Worm (Caenorhabditis elegans): ENCODE measurements around the gene aexr-3.

aexr-3 gene

ce11 chrX:8925443-8925842 is 35.5 kb downstream of the aexr-3 start:
- TF ChIP-seq M03D4.4 (tag; optimal IDR thresholded peaks at IDR 0.05), result peak; percentile 20
- no peak for TF ChIP-seq elt-3 (tag; optimal IDR thresholded peaks at IDR 0.05)
- TF ChIP-seq drap-1 (GFP tag; optimal IDR thresholded peaks at IDR 0.05), result no peak
- TF ChIP-seq mep-1 (tag; optimal IDR thresholded peaks at IDR 0.05), result no peak
- no peak for TF ChIP-seq nhr-76 (tag; optimal IDR thresholded peaks at IDR 0.05)
- no peak for TF ChIP-seq blmp-1 (tag; optimal IDR thresholded peaks at IDR 0.05)
- TF ChIP-seq nhr-28 (tag; optimal IDR thresholded peaks at IDR 0.05), result no peak
- no peak for TF ChIP-seq sptf-1 (tag; optimal IDR thresholded peaks at IDR 0.05)
- no peak for TF ChIP-seq nhr-2 (tag; optimal IDR thresholded peaks at IDR 0.05)
- no peak for TF ChIP-seq snpc-4 (tag; optimal IDR thresholded peaks at IDR 0.05)
- TF ChIP-seq cnd-1 (tag; optimal IDR thresholded peaks at IDR 0.05), result peak; percentile 24
- TF ChIP-seq mab-5 (tag; optimal IDR thresholded peaks at IDR 0.05), result no peak
- TF ChIP-seq lsy-2 (tag; optimal IDR thresholded peaks at IDR 0.05), result no peak
- TF ChIP-seq nhr-237 (tag; optimal IDR thresholded peaks at IDR 0.05), result no peak
- peak; percentile 23 for TF ChIP-seq bed-3 (GFP tag; optimal IDR thresholded peaks at IDR 0.05)
- TF ChIP-seq ceh-39 (tag; optimal IDR thresholded peaks at IDR 0.05), result no peak
- TF ChIP-seq elt-1 (tag; optimal IDR thresholded peaks at IDR 0.05; ENCODE audit: borderline replicate concordance, insufficient read depth), result no peak
- TF ChIP-seq tbx-8 (GFP tag; optimal IDR thresholded peaks at IDR 0.05), result no peak
- no peak for TF ChIP-seq sem-2 (GFP tag; optimal IDR thresholded peaks at IDR 0.05)
- TF ChIP-seq ceh-83 (GFP tag; optimal IDR thresholded peaks at IDR 0.05), result peak; percentile 76
- peak; percentile 50 for TF ChIP-seq ceh-43 (GFP tag; optimal IDR thresholded peaks at IDR 0.05)
- no peak for TF ChIP-seq unc-62 (GFP tag; optimal IDR thresholded peaks at IDR 0.05)
- TF ChIP-seq ham-2 (GFP tag; optimal IDR thresholded peaks at IDR 0.05), result peak; percentile 25

DNA sequence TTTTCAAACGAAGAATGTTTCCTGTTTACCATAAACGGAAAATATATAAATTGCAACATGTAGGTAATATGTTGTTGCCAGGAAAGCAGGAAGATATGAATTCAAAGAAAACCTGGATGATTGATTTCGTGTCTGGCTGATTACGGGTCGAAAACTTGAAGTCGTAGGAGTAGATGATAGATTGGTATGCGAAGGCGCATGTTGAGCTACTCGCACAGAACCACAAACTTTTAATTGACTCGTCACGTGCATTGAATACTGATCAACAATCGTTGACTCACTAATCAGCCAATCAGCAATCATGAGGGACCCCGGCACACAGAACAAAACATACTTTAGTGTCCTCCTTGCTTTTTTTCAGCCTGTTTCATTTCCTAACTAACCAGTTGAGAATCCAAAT is 39.7 kb downstream of the aexr-3 start:
- TF ChIP-seq hlh-1 (tag; optimal IDR thresholded peaks at IDR 0.05) (no peak), elt-1 (tag; optimal IDR thresholded peaks at IDR 0.05; ENCODE audit: borderline replicate concordance, insufficient read depth) (no peak), tbx-8 (GFP tag; optimal IDR thresholded peaks at IDR 0.05) (no peak)

DNA sequence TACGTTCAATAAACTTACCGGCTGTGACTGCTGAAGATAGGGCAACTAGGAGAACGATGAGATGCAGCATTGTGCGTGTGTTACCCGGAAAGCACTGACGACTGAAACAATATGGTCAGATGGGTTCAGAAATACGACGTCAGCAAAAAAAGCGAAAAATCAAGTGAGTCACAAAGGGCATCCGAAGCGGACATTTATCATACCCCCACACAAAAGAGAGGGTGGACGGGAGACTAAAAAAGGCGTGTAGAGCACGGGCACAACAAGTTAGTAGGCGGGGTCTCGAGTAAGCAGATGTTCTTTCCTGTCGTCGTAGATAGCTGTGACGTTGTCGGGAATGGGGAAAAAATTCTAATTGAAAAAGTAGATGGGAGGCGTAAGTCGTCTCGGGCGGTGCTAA is 41.6 kb downstream of the aexr-3 start, which contains the start of gene nlp-14:
Gene nlp-14, minus strand, starts transcription at position 101 of the 400 bp plus-strand sequence.
- TF ChIP-seq ceh-83 (GFP tag; optimal IDR thresholded peaks at IDR 0.05) (no peak), ztf-11 (tag; optimal IDR thresholded peaks at IDR 0.05) (no peak), nhr-76 (tag; optimal IDR thresholded peaks at IDR 0.05) (no peak), nhr-2 (tag; optimal IDR thresholded peaks at IDR 0.05) (no peak), M03D4.4 (tag; optimal IDR thresholded peaks at IDR 0.05) (no peak), ceh-43 (GFP tag; optimal IDR thresholded peaks at IDR 0.05) (no peak)

- TF ChIP-seq ces-1 (GFP tag; optimal IDR thresholded peaks at IDR 0.05) (peak; percentile 98), ztf-11 (tag; optimal IDR thresholded peaks at IDR 0.05) (no peak)
These were observed 42.2 kb downstream of the aexr-3 start for ce11 chrX:8918792-8919191.

- no peak for TF ChIP-seq zip-8 (tag; optimal IDR thresholded peaks at IDR 0.05)
- no peak for TF ChIP-seq sem-2 (GFP tag; optimal IDR thresholded peaks at IDR 0.05)
- TF ChIP-seq ceh-43 (GFP tag; optimal IDR thresholded peaks at IDR 0.05), result no peak
- TF ChIP-seq lin-13 (tag; optimal IDR thresholded peaks at IDR 0.05), result no peak
- no peak for TF ChIP-seq unc-39 (tag; optimal IDR thresholded peaks at IDR 0.05)
- TF ChIP-seq ztf-11 (tag; optimal IDR thresholded peaks at IDR 0.05), result no peak
- TF ChIP-seq nhr-76 (tag; optimal IDR thresholded peaks at IDR 0.05), result no peak
These were observed 43.2 kb downstream of the aexr-3 start for ce11 chrX:8917730-8918129.

- no peak for TF ChIP-seq tbx-8 (GFP tag; optimal IDR thresholded peaks at IDR 0.05)
- TF ChIP-seq mep-1 (tag; optimal IDR thresholded peaks at IDR 0.05), result peak; percentile 33
- peak; percentile 35 for TF ChIP-seq cnd-1 (tag; optimal IDR thresholded peaks at IDR 0.05)
- no peak for TF ChIP-seq ztf-11 (tag; optimal IDR thresholded peaks at IDR 0.05)
- TF ChIP-seq nhr-237 (tag; optimal IDR thresholded peaks at IDR 0.05), result no peak
- TF ChIP-seq mls-2 (tag; optimal IDR thresholded peaks at IDR 0.05), result peak; percentile 40
- no peak for TF ChIP-seq M03D4.4 (tag; optimal IDR thresholded peaks at IDR 0.05)
- TF ChIP-seq ceh-39 (tag; optimal IDR thresholded peaks at IDR 0.05), result peak; percentile 85
- peak; percentile 71 for TF ChIP-seq ces-1 (GFP tag; optimal IDR thresholded peaks at IDR 0.05)
- no peak for TF ChIP-seq lsy-2 (tag; optimal IDR thresholded peaks at IDR 0.05)
- TF ChIP-seq unc-62 (GFP tag; optimal IDR thresholded peaks at IDR 0.05), result no peak
- peak; percentile 75 for TF ChIP-seq lin-13 (tag; optimal IDR thresholded peaks at IDR 0.05)
- no peak for TF ChIP-seq lin-32 (GFP tag; optimal IDR thresholded peaks at IDR 0.05)
- peak; percentile 36 for TF ChIP-seq hlh-1 (tag; optimal IDR thresholded peaks at IDR 0.05)
- TF ChIP-seq drap-1 (GFP tag; optimal IDR thresholded peaks at IDR 0.05), result peak; percentile 35
- no peak for TF ChIP-seq nhr-12 (tag; optimal IDR thresholded peaks at IDR 0.05)
- TF ChIP-seq blmp-1 (tag; optimal IDR thresholded peaks at IDR 0.05), result no peak
- no peak for TF ChIP-seq zip-8 (tag; optimal IDR thresholded peaks at IDR 0.05)
- TF ChIP-seq pha-4 (tag; optimal IDR thresholded peaks at IDR 0.05), result peak; percentile 28
- TF ChIP-seq nhr-76 (tag; optimal IDR thresholded peaks at IDR 0.05), result no peak
- no peak for TF ChIP-seq sem-2 (GFP tag; optimal IDR thresholded peaks at IDR 0.05)
- no peak for TF ChIP-seq nhr-28 (tag; optimal IDR thresholded peaks at IDR 0.05)
- TF ChIP-seq flh-1 (GFP tag; optimal IDR thresholded peaks at IDR 0.05), result no peak
- TF ChIP-seq unc-120 (tag; optimal IDR thresholded peaks at IDR 0.05; ENCODE audit: poor library complexity, severe bottlenecking), result no peak
- no peak for TF ChIP-seq elt-3 (tag; optimal IDR thresholded peaks at IDR 0.05)
- TF ChIP-seq elt-1 (tag; optimal IDR thresholded peaks at IDR 0.05; ENCODE audit: borderline replicate concordance, insufficient read depth), result no peak
These were observed 49.9 kb downstream of the aexr-3 start, which contains the start of gene cyn-8 for ce11 chrX:8911077-8911476. cyn-8 (plus strand) TSS chrX:8911293.
